Worm (Caenorhabditis elegans) whole organism, L4/young adult: ENCODE measurements around the gene flp-15.

Experiments used
- W03F9.2 ChIP-seq: fragments of 150-350 bp; optimal IDR thresholded peaks from 2 replicates; lab custom pipeline; 2014; ENCODE audit warnings: missing biosample characterization, missing genetic modification characterization
- dao-5 ChIP-seq: sonication (generic microtip); optimal IDR thresholded peaks from 2 replicates; lab custom pipeline; 2016; ENCODE audit warnings: missing genotype, missing genetic modification characterization, moderate library complexity, missing compliant biosample characterization
- him-1 ChIP-seq: sonication (generic microtip); optimal IDR thresholded peaks from 2 replicates; lab custom pipeline; 2016; ENCODE audit warnings: missing genotype, missing genetic modification reagents, missing genetic modification characterization, missing compliant biosample characterization

DNA sequence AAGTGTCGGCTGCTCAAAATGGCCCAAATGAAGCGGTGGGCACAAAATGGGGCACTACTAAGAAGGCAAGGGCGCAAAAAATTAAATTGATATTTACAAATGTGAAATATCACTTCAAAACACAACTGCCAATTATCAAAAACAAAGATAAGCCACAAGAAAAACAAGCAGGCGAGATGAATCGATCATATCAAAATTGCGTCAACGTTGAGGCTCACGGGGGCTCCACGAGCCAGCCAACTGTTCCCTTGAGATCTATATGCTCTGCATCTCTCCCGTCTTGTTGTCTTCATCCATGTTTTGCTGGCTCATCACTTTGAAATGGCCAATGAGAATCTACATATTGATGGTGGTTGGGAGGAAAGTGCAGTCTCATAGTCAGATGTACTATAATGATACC, 32.4 kb downstream of the flp-15 start:
- TF ChIP-seq W03F9.2 (tag; lab: Kevin White, UChicago) (no peak), him-1 (tag; lab: Kevin White, UChicago) (no peak), dao-5 (tag; lab: Kevin White, UChicago) (no peak)
